Fruit fly (Drosophila melanogaster) whole organism, prepupa: ENCODE results near the gene CG31677.

Source experiments
- CG15336 ChIP-seq: fragments of 200-800 bp; sonication (Bioruptor generic); IDR thresholded peaks from 2 replicates; pipeline ENCODE4 v1.3.6; 2022; ENCODE audit warnings: missing biosample characterization, missing genetic modification characterization
- CG6163 ChIP-seq: fragments of 200-800 bp; sonication (Bioruptor generic); IDR thresholded peaks from 3 replicates; pipeline ENCODE4 v1.3.6; 2022; ENCODE audit warnings: missing biosample characterization, missing genetic modification characterization
- Hr38 ChIP-seq: sonication (Bioruptor generic); optimal IDR thresholded peaks from 2 replicates; lab custom pipeline; 2016; ENCODE audit warnings: missing biosample characterization, missing genetic modification characterization
- Hr39 ChIP-seq: fragments of 200-800 bp; sonication (Bioruptor generic); optimal IDR thresholded peaks from 2 replicates; lab custom pipeline; 2016; ENCODE audit warnings: missing biosample characterization, missing genetic modification characterization
- Sox15 ChIP-seq: fragments of 200-800 bp; sonication (Bioruptor generic); optimal IDR thresholded peaks from 3 replicates; lab custom pipeline; 2016; ENCODE audit warnings: missing biosample characterization, missing genetic modification characterization

DNA sequence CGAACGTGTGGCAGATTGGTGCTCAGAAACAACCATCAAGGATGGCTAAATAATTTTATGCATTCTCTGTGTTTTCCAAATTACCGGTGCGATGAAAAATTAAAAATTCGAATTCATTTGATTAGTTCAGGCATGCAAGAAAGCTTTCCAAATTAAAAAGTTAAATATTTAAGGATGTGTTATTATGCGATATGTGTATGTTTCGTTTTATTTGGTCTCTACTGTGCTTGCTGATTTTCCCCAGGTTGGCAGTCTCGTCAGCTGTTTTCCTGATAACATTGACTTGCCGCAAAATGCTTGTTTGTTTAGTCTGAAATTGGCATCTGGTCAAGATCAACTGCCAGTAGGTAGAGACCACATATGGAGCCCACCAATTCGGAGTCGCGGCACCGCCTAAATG lies 45.9 kb upstream of the CG31677 start, which contains the start of gene CG2611:
- TF ChIP-seq Hr38 (GFP tag; lab: Kevin White, UChicago) (no peak), CG15336 (GFP tag; lab: Robert Waterston, UW) (peak; percentile 35; the same call in 1 of the 2 replicates), CG6163 (GFP tag; lab: Robert Waterston, UW) (peak; percentile 59; the same call in 2 of the 3 replicates), Hr39 (peak; percentile 62), Sox15 (GFP tag; lab: Kevin White, UChicago) (no peak)
